Worm (Caenorhabditis elegans): ENCODE results near the gene T25B9.2.

DNA sequence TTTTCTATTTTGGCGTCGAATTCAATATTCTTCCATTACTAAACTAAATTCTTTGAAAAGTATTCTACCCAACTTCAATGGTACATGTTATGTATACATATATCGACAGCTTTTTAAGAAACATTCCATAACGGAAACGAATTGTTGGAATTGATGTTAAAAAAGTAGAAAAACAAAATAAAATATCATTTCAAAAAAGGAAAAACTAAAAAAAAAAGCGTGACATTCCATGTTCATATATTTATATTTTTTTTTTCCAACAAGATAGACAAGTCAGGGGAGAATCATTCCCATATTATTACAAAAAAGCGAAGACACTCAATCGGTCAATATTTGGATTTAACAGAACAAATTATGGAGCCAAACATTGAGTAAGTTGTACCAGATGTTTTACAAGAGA lies 46.5 kb downstream of the T25B9.2 start, which contains the start of gene R102.10:
- TF ChIP-seq ceh-43 (GFP tag; optimal IDR thresholded peaks at IDR 0.05) (no peak), snpc-4 (tag; optimal IDR thresholded peaks at IDR 0.05) (no peak), nhr-12 (tag; optimal IDR thresholded peaks at IDR 0.05) (no peak), ztf-11 (tag; optimal IDR thresholded peaks at IDR 0.05) (no peak), elt-3 (tag; optimal IDR thresholded peaks at IDR 0.05) (no peak)

Data from whole organism, mixed stage, embryonic.